Worm (Caenorhabditis elegans) whole organism, late embryonic: Measurements from ENCODE around the gene tbb-1.

Experiments
- C08G9.2 ChIP-seq: sonication (generic microtip); optimal IDR thresholded peaks from 2 replicates; lab custom pipeline; 2016; ENCODE audit warnings: mild to moderate bottlenecking, missing genetic modification characterization, moderate library complexity, missing compliant biosample characterization
- C38D4.7 ChIP-seq: fragments of 200-800 bp; sonication (Bioruptor generic); optimal IDR thresholded peaks from 2 replicates; lab custom pipeline; 2018; ENCODE audit warnings: mild to moderate bottlenecking, missing genetic modification characterization, moderate library complexity, missing compliant biosample characterization
- F13H6.1 ChIP-seq: sonication (generic microtip); optimal IDR thresholded peaks from 2 replicates; lab custom pipeline; 2016; ENCODE audit warnings: missing genetic modification characterization, missing compliant biosample characterization
- K02D7.2 ChIP-seq: sonication (generic microtip); optimal IDR thresholded peaks from 2 replicates; lab custom pipeline; 2017; ENCODE audit warnings: mild to moderate bottlenecking, missing genetic modification characterization, missing compliant biosample characterization
- K09A11.1 ChIP-seq: sonication (generic microtip); optimal IDR thresholded peaks from 2 replicates; lab custom pipeline; 2017; ENCODE audit warnings: antibody characterized with exemption, mild to moderate bottlenecking, missing genetic modification characterization, missing compliant biosample characterization; ENCODE audit not compliant: insufficient read depth
- ceh-14 ChIP-seq: sonication (generic microtip); optimal IDR thresholded peaks from 2 replicates; lab custom pipeline; 2016; ENCODE audit warnings: missing genotype, missing genetic modification characterization, missing compliant biosample characterization
- ceh-18 ChIP-seq: sonication (generic microtip); optimal IDR thresholded peaks from 2 replicates; lab custom pipeline; 2016; ENCODE audit warnings: missing genetic modification characterization, missing compliant biosample characterization
- ceh-30 ChIP-seq: fragments of 150-350 bp; optimal IDR thresholded peaks from 2 replicates; lab custom pipeline; 2014; ENCODE audit warnings: missing biosample characterization, missing genetic modification characterization
- ceh-31 ChIP-seq: sonication (generic microtip); optimal IDR thresholded peaks from 2 replicates; lab custom pipeline; 2016; ENCODE audit warnings: missing genetic modification characterization, missing compliant biosample characterization
- ceh-45 ChIP-seq: fragments of 200-800 bp; sonication (Bioruptor generic); IDR thresholded peaks from 2 replicates; pipeline ENCODE4 v1.3.6; 2022; ENCODE audit warnings: missing genetic modification reagents, missing genetic modification characterization, missing compliant biosample characterization
- ceh-48 ChIP-seq: sonication (generic microtip); optimal IDR thresholded peaks from 2 replicates; lab custom pipeline; 2016; ENCODE audit warnings: missing genetic modification characterization, inconsistent platforms, missing compliant biosample characterization
- ceh-6 ChIP-seq: fragments of 200-800 bp; sonication (Bioruptor generic); optimal IDR thresholded peaks from 2 replicates; lab custom pipeline; 2018; ENCODE audit warnings: mild to moderate bottlenecking, missing genetic modification characterization, missing compliant biosample characterization
- che-1 ChIP-seq: sonication (generic microtip); optimal IDR thresholded peaks from 2 replicates; lab custom pipeline; 2016; ENCODE audit warnings: mild to moderate bottlenecking, missing genetic modification characterization, missing compliant biosample characterization
- dmd-4 ChIP-seq: sonication (generic microtip); optimal IDR thresholded peaks from 2 replicates; lab custom pipeline; 2016; ENCODE audit warnings: borderline replicate concordance, missing genetic modification characterization, missing compliant biosample characterization
- elt-2 ChIP-seq: sonication (generic microtip); optimal IDR thresholded peaks from 2 replicates; lab custom pipeline; 2016; ENCODE audit warnings: missing genetic modification reagents, missing genetic modification characterization, missing compliant biosample characterization
- ets-4 ChIP-seq: sonication (generic microtip); optimal IDR thresholded peaks from 2 replicates; lab custom pipeline; 2016; ENCODE audit warnings: missing genetic modification characterization, missing compliant biosample characterization
- fax-1 ChIP-seq: sonication (generic microtip); optimal IDR thresholded peaks from 2 replicates; lab custom pipeline; 2016; ENCODE audit warnings: missing genotype, missing genetic modification characterization, missing compliant biosample characterization
- fkh-10 ChIP-seq: fragments of 150-350 bp; optimal IDR thresholded peaks from 2 replicates; lab custom pipeline; 2014; ENCODE audit warnings: missing biosample characterization, missing genetic modification reagents, missing genetic modification characterization
- fkh-6 ChIP-seq: sonication (generic microtip); optimal IDR thresholded peaks from 2 replicates; lab custom pipeline; 2016; ENCODE audit warnings: missing genetic modification characterization, missing compliant biosample characterization
- gmeb-2 ChIP-seq: sonication (generic microtip); optimal IDR thresholded peaks from 2 replicates; lab custom pipeline; 2016; ENCODE audit warnings: missing genetic modification characterization, inconsistent platforms, missing compliant biosample characterization
- hlh-13 ChIP-seq: fragments of 200-800 bp; sonication (Bioruptor generic); optimal IDR thresholded peaks from 2 replicates; lab custom pipeline; 2018; ENCODE audit warnings: mild to moderate bottlenecking, missing genetic modification characterization, missing compliant biosample characterization
- hlh-15 ChIP-seq: sonication (generic microtip); optimal IDR thresholded peaks from 2 replicates; lab custom pipeline; 2016; ENCODE audit warnings: missing genetic modification characterization, missing compliant biosample characterization
- hlh-6 ChIP-seq: sonication (generic microtip); optimal IDR thresholded peaks from 2 replicates; lab custom pipeline; 2016; ENCODE audit warnings: missing genotype, missing genetic modification characterization, missing compliant biosample characterization
- lim-6 ChIP-seq: sonication (generic microtip); optimal IDR thresholded peaks from 2 replicates; lab custom pipeline; 2016; ENCODE audit warnings: missing genetic modification characterization, missing compliant biosample characterization
- lin-11 ChIP-seq: fragments of 200-800 bp; sonication (Bioruptor generic); optimal IDR thresholded peaks from 2 replicates; lab custom pipeline; 2018; ENCODE audit warnings: mild to moderate bottlenecking, missing genetic modification characterization, missing compliant biosample characterization
- mec-3 ChIP-seq: sonication (generic microtip); optimal IDR thresholded peaks from 2 replicates; lab custom pipeline; 2016; ENCODE audit warnings: borderline replicate concordance, missing genetic modification characterization, missing compliant biosample characterization
- nhr-232 ChIP-seq: sonication (generic microtip); optimal IDR thresholded peaks from 2 replicates; lab custom pipeline; 2016; ENCODE audit warnings: missing genetic modification characterization, missing compliant biosample characterization
- odd-2 ChIP-seq: sonication (generic microtip); optimal IDR thresholded peaks from 2 replicates; lab custom pipeline; 2017; ENCODE audit warnings: antibody characterized with exemption, mild to moderate bottlenecking, missing genetic modification characterization, missing compliant biosample characterization
- pat-9 ChIP-seq: fragments of 200-800 bp; sonication (Bioruptor generic); optimal IDR thresholded peaks from 2 replicates; lab custom pipeline; 2018; ENCODE audit warnings: mild to moderate bottlenecking, missing genetic modification characterization, moderate library complexity, missing compliant biosample characterization
- pax-1 ChIP-seq: fragments of 150-350 bp; optimal IDR thresholded peaks from 2 replicates; lab custom pipeline; 2014; ENCODE audit warnings: missing biosample characterization, missing genetic modification characterization
- pha-2 ChIP-seq: sonication (generic microtip); optimal IDR thresholded peaks from 2 replicates; lab custom pipeline; 2017; ENCODE audit warnings: mild to moderate bottlenecking, missing genetic modification characterization, missing compliant biosample characterization
- pha-4 ChIP-seq: fragments of 150-350 bp; optimal IDR thresholded peaks from 2 replicates; lab custom pipeline; 2018; ENCODE audit warnings: missing biosample characterization, missing genetic modification reagents, missing genetic modification characterization
- pros-1 ChIP-seq: fragments of 150-350 bp; optimal IDR thresholded peaks from 2 replicates; lab custom pipeline; 2014; ENCODE audit warnings: missing biosample characterization, missing genetic modification reagents, missing genetic modification characterization
- ref-2 ChIP-seq: sonication (generic microtip); optimal IDR thresholded peaks from 2 replicates; lab custom pipeline; 2016; ENCODE audit warnings: missing genetic modification characterization, missing compliant biosample characterization
- tbx-2 ChIP-seq: sonication (generic microtip); optimal IDR thresholded peaks from 2 replicates; lab custom pipeline; 2016; ENCODE audit warnings: missing genetic modification characterization, missing compliant biosample characterization
- tbx-7 ChIP-seq: sonication (generic microtip); optimal IDR thresholded peaks from 2 replicates; lab custom pipeline; 2016; ENCODE audit warnings: missing genotype, missing genetic modification characterization, missing compliant biosample characterization
- ttx-3 ChIP-seq: sonication (generic microtip); optimal IDR thresholded peaks from 2 replicates; lab custom pipeline; 2016; ENCODE audit warnings: missing genetic modification reagents, missing genetic modification characterization, missing compliant biosample characterization
- unc-42 ChIP-seq: sonication (generic microtip); optimal IDR thresholded peaks from 2 replicates; lab custom pipeline; 2016; ENCODE audit warnings: missing genotype, missing genetic modification characterization, missing compliant biosample characterization
- unc-86 ChIP-seq: sonication (generic microtip); optimal IDR thresholded peaks from 2 replicates; lab custom pipeline; 2016; ENCODE audit warnings: missing genetic modification characterization, missing compliant biosample characterization
- ztf-16 ChIP-seq: sonication (generic microtip); optimal IDR thresholded peaks from 2 replicates; lab custom pipeline; 2017; ENCODE audit warnings: missing genetic modification characterization, missing compliant biosample characterization

The tbb-1 gene

ce11 chrIII:10706972-10707438 lies 35.2 kb downstream of the tbb-1 start, which contains the start of the genes Y39A1A.21 and Y39A1A.22 (continued):
- peak; percentile 9 for TF ChIP-seq ceh-6 (GFP tag; lab: Kevin White, UChicago)
- no peak for TF ChIP-seq odd-2
- TF ChIP-seq C08G9.2: peak; percentile 45
- TF ChIP-seq hlh-6 (tag; lab: Kevin White, UChicago): no peak
- no peak for TF ChIP-seq ceh-14
- TF ChIP-seq fkh-10 (GFP tag; lab: Kevin White, UChicago): peak; percentile 70
- no peak for TF ChIP-seq K09A11.1 (tag; lab: Kevin White, UChicago)
- TF ChIP-seq fax-1: no peak
- TF ChIP-seq che-1 (tag; lab: Kevin White, UChicago): peak; percentile 30
- TF ChIP-seq hlh-15: peak; percentile 12
- TF ChIP-seq ceh-45: no peak
- peak; percentile 18 for TF ChIP-seq K02D7.2 (tag; lab: Kevin White, UChicago)
- TF ChIP-seq ttx-3 (tag; lab: Kevin White, UChicago): peak; percentile 5
- TF ChIP-seq tbx-2 (tag; lab: Kevin White, UChicago): peak; percentile 63
- no peak for TF ChIP-seq dmd-4
- no peak for TF ChIP-seq ceh-30
- TF ChIP-seq ztf-16 (tag; lab: Kevin White, UChicago): peak; percentile 41
- TF ChIP-seq hlh-13: peak; percentile 8
- peak; percentile 40 for TF ChIP-seq gmeb-2 (tag; lab: Kevin White, UChicago)
- peak; percentile 19 for TF ChIP-seq ref-2 (tag; lab: Kevin White, UChicago)
- TF ChIP-seq tbx-7 (tag; lab: Kevin White, UChicago): no peak
- peak; percentile 75 for TF ChIP-seq elt-2 (tag; lab: Kevin White, UChicago)
- no peak for TF ChIP-seq mec-3
- peak; percentile 24 for TF ChIP-seq ceh-18 (tag; lab: Kevin White, UChicago)
- peak; percentile 56 for TF ChIP-seq ceh-48 (tag; lab: Kevin White, UChicago)

DNA sequence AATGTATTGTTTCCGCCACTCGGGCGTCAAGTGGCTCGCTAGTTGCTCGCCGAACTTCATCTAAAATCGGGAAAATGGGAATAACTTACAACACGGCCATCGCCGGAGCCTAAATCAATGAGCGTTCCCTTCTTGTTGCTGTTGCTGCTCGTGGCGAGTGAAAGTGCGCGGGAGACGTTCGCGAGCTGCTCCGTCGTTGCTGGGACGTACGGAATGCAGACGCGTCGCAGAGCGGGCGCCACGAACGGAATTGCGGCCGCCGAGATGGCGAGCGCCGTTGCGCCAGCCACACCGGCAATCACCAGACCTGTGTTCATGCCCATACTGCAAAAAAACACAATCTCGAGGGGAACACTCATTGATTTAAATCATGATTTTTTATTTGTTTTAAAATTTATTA lies 35.8 kb downstream of the tbb-1 start:
- TF ChIP-seq dmd-4: no peak
- TF ChIP-seq, all 69 proteins: peak for 0

DNA sequence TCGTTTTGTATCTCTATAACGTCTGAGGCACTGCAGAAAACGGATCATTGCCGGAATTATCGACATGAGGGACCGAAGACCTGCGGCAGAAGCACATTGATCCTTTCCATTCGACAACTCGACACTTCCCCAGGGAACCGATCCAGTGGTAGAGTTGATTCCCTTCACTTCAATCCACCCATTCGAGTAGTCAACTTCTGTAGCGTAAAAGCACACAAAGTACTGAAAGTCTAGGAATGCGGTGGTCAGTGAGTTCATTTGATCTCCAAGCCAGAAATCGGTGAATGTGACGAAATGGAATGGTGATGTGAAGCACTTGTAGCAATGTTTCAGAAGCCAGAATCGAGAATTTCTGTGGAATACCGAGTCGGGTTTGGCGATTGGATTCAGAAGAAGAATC lies 37.7 kb downstream of the tbb-1 start:
- TF ChIP-seq nhr-232 (no peak), ceh-48 (tag; lab: Kevin White, UChicago) (no peak), pha-4 (tag; lab: Kevin White, UChicago) (no peak), lin-11 (tag; lab: Kevin White, UChicago) (no peak), hlh-13 (no peak), tbx-7 (tag; lab: Kevin White, UChicago) (no peak), K09A11.1 (tag; lab: Kevin White, UChicago) (no peak), ttx-3 (tag; lab: Kevin White, UChicago) (no peak), C38D4.7 (GFP tag; lab: Kevin White, UChicago) (no peak), pat-9 (tag; lab: Kevin White, UChicago) (no peak), unc-86 (tag; lab: Kevin White, UChicago) (no peak), fkh-6 (tag; lab: Kevin White, UChicago) (no peak), ceh-45 (no peak), ztf-16 (tag; lab: Kevin White, UChicago) (no peak), ets-4 (tag; lab: Kevin White, UChicago) (no peak), lim-6 (tag; lab: Kevin White, UChicago) (no peak)
- TF ChIP-seq, all 69 proteins: peak for 0

- no peak for TF ChIP-seq ceh-31 (tag; lab: Kevin White, UChicago)
- no peak for TF ChIP-seq pax-1 (tag; lab: Kevin White, UChicago)
- no peak for TF ChIP-seq F13H6.1
- no peak for TF ChIP-seq pros-1
- no peak for TF ChIP-seq lim-6 (tag; lab: Kevin White, UChicago)
- TF ChIP-seq pha-2 (tag; lab: Kevin White, UChicago): no peak
- no peak for TF ChIP-seq unc-42 (tag; lab: Kevin White, UChicago)
- TF ChIP-seq, all 69 proteins: peak for 0
Observed at ce11 chrIII:10703833-10704232, 38.4 kb downstream of the tbb-1 start.
